Worm (Caenorhabditis elegans): ENCODE measurements around the gene pssy-1.

DNA sequence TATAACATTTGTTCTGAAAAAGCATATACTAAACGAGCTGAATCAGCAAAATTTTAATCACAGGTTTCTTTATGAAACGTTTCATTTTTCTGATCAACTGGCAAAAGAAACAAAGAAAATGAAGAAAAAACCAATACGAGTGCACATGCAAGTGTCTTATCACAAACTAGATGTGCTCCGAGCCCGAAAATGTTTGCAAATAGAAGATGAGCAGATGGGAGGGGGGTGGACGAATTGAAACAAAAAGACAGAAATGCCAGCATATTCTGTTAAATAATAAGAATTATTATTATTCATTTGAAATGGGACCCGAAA, 31.4 kb upstream of the pssy-1 start:
- TF ChIP-seq nhr-237 (tag; optimal IDR thresholded peaks at IDR 0.05) (no peak), sup-37 (GFP tag; optimal IDR thresholded peaks at IDR 0.05) (no peak), elt-3 (tag; optimal IDR thresholded peaks at IDR 0.05) (no peak), fos-1 (tag; optimal IDR thresholded peaks at IDR 0.05) (no peak), blmp-1 (tag; optimal IDR thresholded peaks at IDR 0.05) (no peak), hlh-17 (GFP tag; optimal IDR thresholded peaks at IDR 0.05; ENCODE audit: borderline replicate concordance) (no peak), nhr-47 (tag; optimal IDR thresholded peaks at IDR 0.05) (no peak), nhr-12 (tag; optimal IDR thresholded peaks at IDR 0.05) (no peak), unc-30 (tag; optimal IDR thresholded peaks at IDR 0.05) (no peak), nhr-77 (tag; optimal IDR thresholded peaks at IDR 0.05) (no peak), unc-62 (GFP tag; optimal IDR thresholded peaks at IDR 0.05) (no peak), C34B4.2 (tag; optimal IDR thresholded peaks at IDR 0.05) (no peak)

Data from whole organism, L1 larva.